Worm (Caenorhabditis elegans): ENCODE results near the gene R148.5.

- TF ChIP-seq klf-2 (GFP tag; conservative IDR thresholded peaks at IDR 0.05), result no peak
- no peak for TF ChIP-seq tab-1 (GFP tag; IDR thresholded peaks at IDR 0.05)
- TF ChIP-seq T22C8.4 (GFP tag; IDR thresholded peaks at IDR 0.05), result no peak
Observed at ce11 chrIII:3169279-3169678, 3.8 kb downstream of the R148.5 start.

Data from whole organism, midembryonic.